Fruit fly (Drosophila melanogaster) whole organism, prepupa: ENCODE data around the gene Or7a.

ENCODE experiments used
- CG11294 ChIP-seq: fragments of 200-800 bp; sonication (Bioruptor generic); IDR thresholded peaks from 2 replicates; pipeline ENCODE4 v1.3.6; 2022; ENCODE audit warnings: missing biosample characterization, missing genetic modification characterization
- CG3919 ChIP-seq: fragments of 200-800 bp; sonication (Bioruptor generic); optimal IDR thresholded peaks from 3 replicates; lab custom pipeline; 2016; ENCODE audit warnings: missing biosample characterization, missing genetic modification characterization
- CG6276 ChIP-seq: fragments of 200-800 bp; sonication (Bioruptor generic); optimal IDR thresholded peaks from 2 replicates; lab custom pipeline; 2017; ENCODE audit warnings: missing biosample characterization, mild to moderate bottlenecking, missing genetic modification characterization
- CG8632 ChIP-seq: fragments of 200-800 bp; sonication (Bioruptor generic); optimal IDR thresholded peaks from 3 replicates; lab custom pipeline; 2016; ENCODE audit warnings: missing biosample characterization, missing genetic modification characterization
- Ets21C ChIP-seq: fragments of 200-800 bp; sonication (Bioruptor generic); optimal IDR thresholded peaks from 3 replicates; lab custom pipeline; 2016; ENCODE audit warnings: missing biosample characterization, missing genetic modification characterization
- Ets96B ChIP-seq: fragments of 200-800 bp; optimal IDR thresholded peaks from 2 replicates; lab custom pipeline; 2019; ENCODE audit warnings: missing biosample characterization, mild to moderate bottlenecking, missing genetic modification characterization, moderate library complexity
- Hr38 ChIP-seq: sonication (Bioruptor generic); optimal IDR thresholded peaks from 2 replicates; lab custom pipeline; 2016; ENCODE audit warnings: missing biosample characterization, missing genetic modification characterization
- Hr4 ChIP-seq: fragments of 200-800 bp; sonication (Bioruptor generic); optimal IDR thresholded peaks from 3 replicates; lab custom pipeline; 2016; ENCODE audit warnings: missing biosample characterization, missing genetic modification characterization
- Lpt ChIP-seq: fragments of 200-800 bp; sonication (Bioruptor generic); optimal IDR thresholded peaks from 3 replicates; lab custom pipeline; 2016; ENCODE audit warnings: missing biosample characterization, missing genetic modification characterization
- net ChIP-seq: fragments of 200-800 bp; sonication (Bioruptor generic); optimal IDR thresholded peaks from 3 replicates; lab custom pipeline; 2016; ENCODE audit warnings: missing biosample characterization, missing genetic modification characterization
- salr ChIP-seq, 2 experiments: fragments of 200-800 bp; sonication (Bioruptor generic); optimal IDR thresholded peaks; 3 replicates each; lab custom pipeline; 2016 to 2018; ENCODE audit warnings: missing biosample characterization in 2 of 2, missing genetic modification characterization in 2 of 2, mild to moderate bottlenecking in 1 of 2
- spab ChIP-seq: fragments of 200-800 bp; sonication (Bioruptor generic); optimal IDR thresholded peaks from 2 replicates; lab custom pipeline; 2017; ENCODE audit warnings: missing biosample characterization, mild to moderate bottlenecking, missing genetic modification characterization, missing genetic modification reagents

DNA sequence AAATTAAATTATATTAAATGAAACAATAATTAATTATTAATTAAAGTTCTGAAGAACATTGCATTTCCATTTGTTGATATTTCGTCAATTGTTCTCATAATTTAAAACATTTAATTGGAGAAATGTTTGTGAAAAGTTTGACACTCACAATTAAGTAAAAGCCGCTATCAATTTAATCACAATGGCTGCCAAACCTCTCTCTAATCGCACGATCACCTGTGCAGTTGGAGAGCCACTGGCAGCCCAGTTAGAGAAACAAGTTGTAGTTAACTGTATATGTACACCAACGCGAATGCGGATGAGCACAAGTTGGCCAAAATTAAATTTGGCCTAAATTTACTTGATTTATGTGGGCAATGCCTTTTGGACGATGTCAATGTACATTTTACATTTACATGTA lies 26.7 kb upstream of the Or7a start:
- TF ChIP-seq salr (GFP tag; optimal IDR thresholded peaks at IDR 0.05; lab: Kevin White, UChicago) (no peak), CG11294 (GFP tag; lab: Robert Waterston, UW) (no peak), Hr4 (GFP tag; lab: Kevin White, UChicago) (no peak), Ets96B (tag; lab: Kevin White, UChicago) (no peak), Lpt (GFP tag; lab: Kevin White, UChicago) (no peak), spab (GFP tag; lab: Kevin White, UChicago) (no peak), Ets21C (no peak), CG6276 (GFP tag; lab: Kevin White, UChicago) (no peak), Hr38 (GFP tag; lab: Kevin White, UChicago) (no peak), CG8632 (GFP tag; lab: Kevin White, UChicago) (no peak), CG3919 (GFP tag; lab: Kevin White, UChicago) (no peak), net (GFP tag; lab: Kevin White, UChicago) (no peak)
